Fruit fly (Drosophila melanogaster) whole organism, prepupa: ENCODE measurements around the gene ND-20L.

ENCODE experiments used
- Blimp-1 ChIP-seq: fragments of 200-800 bp; sonication (Bioruptor generic); optimal IDR thresholded peaks from 3 replicates; lab custom pipeline; 2017; ENCODE audit warnings: missing biosample characterization, missing genetic modification characterization, mild to moderate bottlenecking, moderate library complexity, missing genetic modification reagents
- CG11902 ChIP-seq: fragments of 200-800 bp; sonication (Bioruptor generic); optimal IDR thresholded peaks from 3 replicates; lab custom pipeline; 2016; ENCODE audit warnings: missing biosample characterization, missing genetic modification characterization
- CG6854 ChIP-seq: fragments of 200-800 bp; sonication (Bioruptor generic); optimal IDR thresholded peaks from 2 replicates; lab custom pipeline; 2017; ENCODE audit warnings: missing biosample characterization, mild to moderate bottlenecking, missing genetic modification characterization
- CG8632 ChIP-seq: fragments of 200-800 bp; sonication (Bioruptor generic); optimal IDR thresholded peaks from 3 replicates; lab custom pipeline; 2016; ENCODE audit warnings: missing biosample characterization, missing genetic modification characterization
- OdsH ChIP-seq: fragments of 200-800 bp; sonication (Bioruptor generic); optimal IDR thresholded peaks from 3 replicates; lab custom pipeline; 2016; ENCODE audit warnings: missing biosample characterization, missing genetic modification characterization
- ss ChIP-seq, 2 experiments: fragments of 200-800 bp; sonication (Bioruptor generic); optimal IDR thresholded peaks; 2 replicates in 1 of 2; 3 replicates in 1 of 2; lab custom pipeline; 2017 to 2018; ENCODE audit warnings: mild to moderate bottlenecking in 2 of 2, missing biosample characterization in 2 of 2, missing genetic modification characterization in 2 of 2, moderate library complexity in 1 of 2

- no peak for TF ChIP-seq CG8632 (GFP tag; lab: Kevin White, UChicago)
- TF ChIP-seq Blimp-1 (GFP tag; lab: Kevin White, UChicago) = no peak
- no peak for TF ChIP-seq CG11902 (GFP tag; lab: Kevin White, UChicago)
- no peak for TF ChIP-seq CG6854
- no peak for TF ChIP-seq ss (GFP tag; optimal IDR thresholded peaks at IDR 0.05; lab: Kevin White, UChicago)
- no peak for TF ChIP-seq OdsH (GFP tag; lab: Kevin White, UChicago)
Measured at dm6 chr3R:29517923-29518322, 2.4 kb downstream of the ND-20L start.
